Worm (Caenorhabditis elegans) whole organism, mixed stage, embryonic: Measurements from ENCODE around the gene F47G9.6.

ENCODE experiments used
- ces-1 ChIP-seq: fragments of 150-350 bp; optimal IDR thresholded peaks from 2 replicates; lab custom pipeline; 2014; ENCODE audit warnings: missing biosample characterization, missing genetic modification reagents, missing genetic modification characterization
- elt-1 ChIP-seq: sonication (generic microtip); optimal IDR thresholded peaks from 2 replicates; lab custom pipeline; 2017; ENCODE audit warnings: missing genetic modification characterization, mild to moderate bottlenecking, missing compliant biosample characterization, antibody characterized with exemption, moderate library complexity, borderline replicate concordance; ENCODE audit not compliant: insufficient read depth
- nhr-28 ChIP-seq: fragments of 150-350 bp; optimal IDR thresholded peaks from 2 replicates; lab custom pipeline; 2014; ENCODE audit warnings: missing biosample characterization, missing genetic modification characterization
- nhr-76 ChIP-seq: sonication (generic microtip); optimal IDR thresholded peaks from 2 replicates; lab custom pipeline; 2017; ENCODE audit warnings: missing biosample characterization, missing genetic modification characterization
- sptf-1 ChIP-seq: sonication (generic microtip); optimal IDR thresholded peaks from 2 replicates; lab custom pipeline; 2017; ENCODE audit warnings: mild to moderate bottlenecking, missing genetic modification characterization, moderate library complexity, missing compliant biosample characterization
- unc-62 ChIP-seq: fragments of 150-350 bp; optimal IDR thresholded peaks from 2 replicates; lab custom pipeline; 2014; ENCODE audit warnings: missing biosample characterization, missing genetic modification reagents, missing genetic modification characterization
- ztf-11 ChIP-seq: fragments of 150-350 bp; optimal IDR thresholded peaks from 2 replicates; lab custom pipeline; 2014; ENCODE audit warnings: missing biosample characterization, missing genetic modification characterization

DNA sequence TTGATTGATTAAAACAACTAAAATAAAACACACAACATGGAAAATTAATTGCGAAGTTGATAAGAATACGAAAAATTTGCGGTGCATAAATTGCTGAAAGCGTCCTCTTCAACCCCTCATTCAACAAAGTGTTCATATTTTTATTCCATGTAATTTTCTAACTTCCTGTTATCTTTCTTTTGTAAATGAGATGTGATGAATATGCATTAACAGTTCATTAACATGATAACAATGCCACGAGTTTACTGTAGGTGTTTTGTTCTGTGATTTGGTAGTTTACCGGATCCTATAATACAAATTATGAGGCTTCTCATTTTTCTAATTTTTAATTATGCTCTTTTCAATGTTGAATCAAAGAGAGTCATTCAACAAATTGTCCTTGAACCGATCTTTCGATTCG lies at the start of gene F47G9.6:
- TF ChIP-seq elt-1, result no peak
- TF ChIP-seq nhr-76 (tag; lab: Kevin White, UChicago), result no peak
- TF ChIP-seq sptf-1, result no peak
- TF ChIP-seq ztf-11 (tag; lab: Kevin White, UChicago), result no peak
- no peak for TF ChIP-seq unc-62 (GFP tag; lab: Kevin White, UChicago)
- no peak for TF ChIP-seq ces-1 (GFP tag; lab: Kevin White, UChicago)
- no peak for TF ChIP-seq nhr-28 (tag; lab: Kevin White, UChicago)
